Worm (Caenorhabditis elegans) whole organism, young adult: ENCODE data around the gene sre-48.

Experiments used
- B0035.1 ChIP-seq: sonication (generic microtip); optimal IDR thresholded peaks from 2 replicates; lab custom pipeline; 2016; ENCODE audit warnings: missing genetic modification characterization, mild to moderate bottlenecking, missing compliant biosample characterization, missing genotype, missing genetic modification reagents
- B0336.3 ChIP-seq: fragments of 200-800 bp; sonication (Bioruptor generic); IDR thresholded peaks from 2 replicates; pipeline ENCODE4 v1.3.6; 2022; ENCODE audit warnings: missing genetic modification characterization, missing compliant biosample characterization
- D2030.7 ChIP-seq: fragments of 200-800 bp; sonication (Bioruptor generic); IDR thresholded peaks from 2 replicates; pipeline ENCODE4 v1.3.6; 2022; ENCODE audit warnings: missing genetic modification reagents, missing genetic modification characterization, missing compliant biosample characterization
- F52B5.7 ChIP-seq: sonication (generic microtip); optimal IDR thresholded peaks from 2 replicates; lab custom pipeline; 2016; ENCODE audit warnings: mild to moderate bottlenecking, missing genetic modification characterization, missing compliant biosample characterization
- F55B11.4 ChIP-seq: sonication (generic microtip); optimal IDR thresholded peaks from 2 replicates; lab custom pipeline; 2016; ENCODE audit warnings: missing compliant biosample characterization, missing genetic modification characterization, borderline replicate concordance; ENCODE audit not compliant: insufficient read depth
- F57C9.4 ChIP-seq: sonication (generic microtip); optimal IDR thresholded peaks from 2 replicates; lab custom pipeline; 2017; ENCODE audit warnings: mild to moderate bottlenecking, missing genetic modification characterization, missing compliant biosample characterization
- K11D2.4 ChIP-seq: fragments of 200-800 bp; sonication (Bioruptor generic); IDR thresholded peaks from 2 replicates; pipeline ENCODE4 v1.3.6; 2022; ENCODE audit warnings: missing genetic modification reagents, missing genetic modification characterization, missing compliant biosample characterization
- K12H6.12 ChIP-seq: fragments of 200-800 bp; sonication (Bioruptor generic); optimal IDR thresholded peaks from 2 replicates; lab custom pipeline; 2018; ENCODE audit warnings: mild to moderate bottlenecking, missing genetic modification characterization, missing compliant biosample characterization
- T07F8.4 ChIP-seq: sonication (generic microtip); optimal IDR thresholded peaks from 2 replicates; lab custom pipeline; 2016; ENCODE audit warnings: mild to moderate bottlenecking, missing genetic modification characterization, moderate library complexity, missing compliant biosample characterization
- Y53F4B.3 ChIP-seq: fragments of 200-800 bp; sonication (Bioruptor generic); IDR thresholded peaks from 2 replicates; pipeline ENCODE4 v1.3.6; 2022; ENCODE audit warnings: missing genetic modification reagents, missing genetic modification characterization, missing compliant biosample characterization
- ZK185.1 ChIP-seq: sonication (generic microtip); optimal IDR thresholded peaks from 2 replicates; lab custom pipeline; 2016; ENCODE audit warnings: mild to moderate bottlenecking, missing genetic modification characterization, missing compliant biosample characterization; ENCODE audit not compliant: poor library complexity, severe bottlenecking
- aptf-2 ChIP-seq: fragments of 200-800 bp; sonication (Bioruptor generic); conservative IDR thresholded peaks from 2 replicates; pipeline ENCODE4 v1.3.6; 2022; ENCODE audit warnings: missing genetic modification reagents, missing genetic modification characterization, missing compliant biosample characterization
- aptf-3 ChIP-seq: fragments of 200-800 bp; sonication (Bioruptor generic); IDR thresholded peaks from 2 replicates; pipeline ENCODE4 v1.3.6; 2022; ENCODE audit warnings: missing genetic modification characterization, missing compliant biosample characterization
- attf-5 ChIP-seq: fragments of 200-800 bp; sonication (Bioruptor generic); optimal IDR thresholded peaks from 2 replicates; lab custom pipeline; 2018; ENCODE audit warnings: mild to moderate bottlenecking, missing genetic modification characterization, missing compliant biosample characterization
- ceh-100 ChIP-seq: fragments of 200-800 bp; sonication (Bioruptor generic); IDR thresholded peaks from 2 replicates; pipeline ENCODE4 v1.3.6; 2022; ENCODE audit warnings: missing genetic modification reagents, missing genetic modification characterization, missing compliant biosample characterization
- ceh-27 ChIP-seq: fragments of 200-800 bp; sonication (Bioruptor generic); optimal IDR thresholded peaks from 2 replicates; lab custom pipeline; 2018; ENCODE audit warnings: mild to moderate bottlenecking, missing genetic modification characterization, moderate library complexity, missing compliant biosample characterization
- ceh-40 ChIP-seq: fragments of 200-800 bp; sonication (Bioruptor generic); IDR thresholded peaks from 2 replicates; pipeline ENCODE4 v1.3.6; 2022; ENCODE audit warnings: missing genetic modification characterization, missing compliant biosample characterization
- ceh-79 ChIP-seq: sonication (generic microtip); optimal IDR thresholded peaks from 2 replicates; lab custom pipeline; 2017; ENCODE audit warnings: mild to moderate bottlenecking, missing genetic modification characterization, missing compliant biosample characterization
- die-1 ChIP-seq: sonication (generic microtip); optimal IDR thresholded peaks from 2 replicates; lab custom pipeline; 2016; ENCODE audit warnings: missing genotype, mild to moderate bottlenecking, missing genetic modification characterization, missing compliant biosample characterization
- dpl-1 ChIP-seq: fragments of 150-350 bp; optimal IDR thresholded peaks from 2 replicates; lab custom pipeline; 2014; ENCODE audit warnings: missing biosample characterization, missing genetic modification reagents, missing genetic modification characterization
- egrh-3 ChIP-seq: fragments of 200-800 bp; sonication (Bioruptor generic); IDR thresholded peaks from 2 replicates; pipeline ENCODE4 v1.3.6; 2022; ENCODE audit warnings: missing genetic modification reagents, missing genetic modification characterization, missing compliant biosample characterization
- hlh-12 ChIP-seq: sonication (generic microtip); optimal IDR thresholded peaks from 2 replicates; lab custom pipeline; 2016; ENCODE audit warnings: missing genetic modification characterization, missing compliant biosample characterization
- hlh-26 ChIP-seq: fragments of 200-800 bp; sonication (Bioruptor generic); conservative IDR thresholded peaks from 2 replicates; pipeline ENCODE4 v1.3.6; 2022; ENCODE audit warnings: missing genetic modification reagents, missing genetic modification characterization, missing compliant biosample characterization
- hsf-1 ChIP-seq: fragments of 200-800 bp; sonication (Bioruptor generic); IDR thresholded peaks from 2 replicates; pipeline ENCODE4 v1.3.6; 2022; ENCODE audit warnings: missing genetic modification reagents, missing genetic modification characterization, missing compliant biosample characterization
- let-607 ChIP-seq, 2 experiments: fragments of 200-800 bp in 1 of 2; sonication (Bioruptor generic) in 1 of 2; sonication (generic microtip) in 1 of 2; optimal IDR thresholded peaks; 2 replicates each; lab custom pipeline; 2016 to 2018; ENCODE audit warnings: mild to moderate bottlenecking in 2 of 2, missing compliant biosample characterization in 2 of 2, missing genetic modification characterization in 2 of 2, moderate library complexity in 2 of 2, missing genotype in 1 of 2
- lin-26 ChIP-seq: fragments of 200-800 bp; sonication (Bioruptor generic); IDR thresholded peaks from 2 replicates; pipeline ENCODE4 v1.3.6; 2022; ENCODE audit warnings: missing genetic modification reagents, missing genetic modification characterization, missing compliant biosample characterization
- lin-54 ChIP-seq: fragments of 200-800 bp; sonication (Bioruptor generic); optimal IDR thresholded peaks from 2 replicates; lab custom pipeline; 2018; ENCODE audit warnings: mild to moderate bottlenecking, missing genetic modification characterization, missing compliant biosample characterization
- lir-1 ChIP-seq: fragments of 200-800 bp; sonication (Bioruptor generic); conservative IDR thresholded peaks from 2 replicates; pipeline ENCODE4 v1.3.6; 2022; ENCODE audit warnings: missing genetic modification reagents, missing genetic modification characterization, missing compliant biosample characterization
- lsl-1 ChIP-seq: fragments of 200-800 bp; sonication (Bioruptor generic); optimal IDR thresholded peaks from 2 replicates; lab custom pipeline; 2018; ENCODE audit warnings: mild to moderate bottlenecking, missing genetic modification characterization, moderate library complexity, missing compliant biosample characterization
- madf-3 ChIP-seq: fragments of 200-800 bp; sonication (Bioruptor generic); IDR thresholded peaks from 2 replicates; pipeline ENCODE4 v1.3.6; 2022; ENCODE audit warnings: missing genetic modification reagents, missing genetic modification characterization, missing compliant biosample characterization
- mcd-1 ChIP-seq: fragments of 200-800 bp; sonication (Bioruptor generic); IDR thresholded peaks from 2 replicates; pipeline ENCODE4 v1.3.6; 2022; ENCODE audit warnings: missing genetic modification reagents, missing genetic modification characterization, missing compliant biosample characterization
- mel-28 ChIP-seq: sonication (generic microtip); optimal IDR thresholded peaks from 2 replicates; lab custom pipeline; 2016; ENCODE audit warnings: borderline replicate concordance, mild to moderate bottlenecking, missing genetic modification characterization, missing compliant biosample characterization
- nhr-27 ChIP-seq: fragments of 200-800 bp; sonication (Bioruptor generic); optimal IDR thresholded peaks from 2 replicates; lab custom pipeline; 2018; ENCODE audit warnings: mild to moderate bottlenecking, missing genetic modification characterization, moderate library complexity, missing compliant biosample characterization
- nhr-80 ChIP-seq: sonication (generic microtip); optimal IDR thresholded peaks from 2 replicates; lab custom pipeline; 2016; ENCODE audit warnings: missing genetic modification characterization, missing compliant biosample characterization
- nhr-90 ChIP-seq: sonication (generic microtip); optimal IDR thresholded peaks from 2 replicates; lab custom pipeline; 2016; ENCODE audit warnings: missing genotype, mild to moderate bottlenecking, missing genetic modification characterization, missing compliant biosample characterization
- pbrm-1 ChIP-seq: fragments of 200-800 bp; sonication (Bioruptor generic); IDR thresholded peaks from 2 replicates; pipeline ENCODE4 v1.3.6; 2022; ENCODE audit warnings: missing genetic modification reagents, missing genetic modification characterization, missing compliant biosample characterization
- pha-4 ChIP-seq: fragments of 150-350 bp; sonication (generic microtip); optimal IDR thresholded peaks from 2 replicates; lab custom pipeline; 2014; ENCODE audit warnings: missing biosample characterization, missing genetic modification reagents, missing genetic modification characterization
- rpc-1 ChIP-seq, 2 experiments: fragments of 150-350 bp in 1 of 2; sonication (generic microtip) in 1 of 2; optimal IDR thresholded peaks; 2 replicates each; lab custom pipeline; 2014 to 2018; ENCODE audit warnings: missing biosample characterization in 1 of 2, missing genetic modification characterization in 1 of 2, missing genetic modification reagents in 1 of 2, missing genotype in 1 of 2
- snpc-4 ChIP-seq, 5 experiments: fragments of 150-350 bp in 1 of 5; sonication (generic microtip) in 4 of 5; optimal IDR thresholded peaks; 2 replicates each; lab custom pipeline; 2014 to 2018; ENCODE audit warnings: missing genetic modification characterization in 5 of 5, missing biosample characterization in 3 of 5, antibody characterized with exemption in 2 of 5, mild to moderate bottlenecking in 2 of 5, missing compliant biosample characterization in 2 of 5, missing genotype in 2 of 5, moderate library complexity in 2 of 5, missing genetic modification reagents in 1 of 5
- xnd-1 ChIP-seq: sonication (generic microtip); optimal IDR thresholded peaks from 2 replicates; lab custom pipeline; 2016; ENCODE audit warnings: missing genotype, missing genetic modification reagents, missing genetic modification characterization, missing compliant biosample characterization
- zfh-2 ChIP-seq: fragments of 200-800 bp; sonication (Bioruptor generic); conservative IDR thresholded peaks from 2 replicates; pipeline ENCODE4 v1.3.6; 2022; ENCODE audit warnings: missing genetic modification reagents, missing genetic modification characterization, missing compliant biosample characterization
- ztf-26 ChIP-seq: sonication (generic microtip); optimal IDR thresholded peaks from 2 replicates; lab custom pipeline; 2017; ENCODE audit warnings: missing genetic modification characterization, missing compliant biosample characterization
- ztf-6 ChIP-seq: fragments of 200-800 bp; sonication (Bioruptor generic); IDR thresholded peaks from 2 replicates; pipeline ENCODE4 v1.3.6; 2022; ENCODE audit warnings: missing genetic modification reagents, missing genetic modification characterization, missing compliant biosample characterization

Gene sre-48

DNA sequence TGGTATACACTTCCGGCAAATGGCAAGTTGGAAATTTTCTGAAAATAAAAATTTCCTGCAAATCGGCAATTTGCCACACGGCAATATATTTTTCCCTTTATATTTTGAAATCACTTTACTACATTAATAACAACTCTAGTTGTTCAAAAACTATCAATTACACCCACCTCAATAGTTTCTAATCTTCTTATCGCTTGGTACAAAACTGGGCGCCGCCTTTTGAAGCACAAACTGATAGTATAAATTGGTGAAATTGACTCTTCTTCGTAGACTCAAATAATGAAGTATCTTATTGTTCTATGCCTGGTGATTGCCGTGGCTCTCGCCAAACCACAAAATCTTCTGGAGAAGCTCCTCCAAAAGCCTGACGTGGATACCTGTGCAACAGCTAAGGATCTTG is 1.4 kb upstream of the sre-48 start, which contains the start of gene Y39G8B.9:
Gene Y39G8B.9, plus strand, starts transcription at position 269 of the 400 bp plus-strand sequence.
- peak; percentile 25 for TF ChIP-seq nhr-80 (tag; lab: Kevin White, UChicago)
- TF ChIP-seq egrh-3 (GFP tag; lab: Robert Waterston, UW), result no peak

DNA sequence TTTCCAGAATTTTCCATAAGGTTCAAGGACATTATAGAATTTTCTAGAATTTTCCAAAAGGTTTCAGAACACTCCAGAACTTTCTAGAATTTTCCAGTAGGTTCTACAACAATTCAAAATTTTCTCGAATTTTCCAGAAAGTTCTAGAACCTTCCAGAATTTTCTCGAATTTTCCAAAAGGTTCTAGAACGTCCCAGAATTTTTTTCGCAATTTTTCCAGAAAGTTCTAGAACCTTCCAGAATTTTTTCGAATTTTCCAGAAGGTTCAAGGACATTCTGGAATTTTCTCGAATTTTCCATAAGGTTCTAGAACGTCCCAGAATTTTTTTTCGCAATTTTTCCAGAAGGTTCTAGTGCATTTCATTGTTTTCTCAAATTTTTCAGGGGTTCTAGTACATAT is 2.0 kb downstream of the sre-48 start:
- peak; percentile 93 for TF ChIP-seq hsf-1 (GFP tag; lab: Robert Waterston, UW)
- TF ChIP-seq pbrm-1 (GFP tag; lab: Robert Waterston, UW), result no peak
- TF ChIP-seq rpc-1 (optimal IDR thresholded peaks at IDR 0.05; lab: Kevin White, UChicago), result peak; percentile 31
- no peak for TF ChIP-seq rpc-1 (tag; optimal IDR thresholded peaks at IDR 0.05; lab: Kevin White, UChicago)
- TF ChIP-seq ztf-6 (GFP tag; lab: Robert Waterston, UW), result no peak

DNA sequence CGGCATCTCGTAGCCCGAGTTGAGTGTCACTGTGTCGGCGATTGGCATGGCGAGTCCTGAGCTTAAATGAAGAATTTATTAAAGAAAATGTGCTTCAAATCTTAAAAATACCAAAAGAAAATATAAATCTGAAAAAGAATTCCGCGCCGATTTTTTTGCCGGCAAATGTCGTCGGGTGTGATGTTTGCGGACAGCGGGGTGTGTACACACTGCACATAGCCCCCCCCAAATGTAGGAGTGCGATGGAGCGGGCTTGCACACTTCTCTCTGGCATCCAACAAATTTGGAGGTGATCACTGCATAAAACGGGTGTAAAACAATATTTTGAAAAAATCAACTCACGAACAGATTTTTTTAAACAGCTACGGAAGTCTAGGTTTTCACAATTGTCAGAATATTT is 3.5 kb downstream of the sre-48 start, which contains the start of gene Y39G8B.2:
Gene Y39G8B.2, minus strand, starts transcription at position 61 of the 400 bp plus-strand sequence.
- TF ChIP-seq nhr-80 (tag; lab: Kevin White, UChicago), result peak; percentile 74
- TF ChIP-seq xnd-1 (tag; lab: Kevin White, UChicago), result no peak
- TF ChIP-seq lsl-1 (GFP tag; lab: Kevin White, UChicago), result no peak
- TF ChIP-seq Y53F4B.3 (GFP tag; lab: Robert Waterston, UW), result no peak
- TF ChIP-seq mel-28 (tag; lab: Kevin White, UChicago), result no peak
- peak; percentile 65 for TF ChIP-seq K12H6.12 (tag; lab: Kevin White, UChicago)
- no peak for TF ChIP-seq aptf-2 (GFP tag; lab: Robert Waterston, UW)
- TF ChIP-seq D2030.7 (GFP tag; lab: Robert Waterston, UW), result no peak
- peak; percentile 76; the same call in 1 of the 2 replicates for TF ChIP-seq pbrm-1 (GFP tag; lab: Robert Waterston, UW)
- TF ChIP-seq hlh-26 (GFP tag; lab: Robert Waterston, UW), result no peak
- TF ChIP-seq nhr-27 (tag; lab: Kevin White, UChicago), result no peak
- no peak for TF ChIP-seq madf-3 (GFP tag; lab: Robert Waterston, UW)
- peak; percentile 63 for TF ChIP-seq ceh-100 (GFP tag; lab: Robert Waterston, UW)
- peak; percentile 72 for TF ChIP-seq zfh-2 (GFP tag; lab: Robert Waterston, UW)
- TF ChIP-seq F52B5.7 (tag; lab: Kevin White, UChicago), result no peak
- no peak for TF ChIP-seq ceh-79 (tag; lab: Kevin White, UChicago)
- peak; percentile 60 for TF ChIP-seq pha-4 (tag; lab: Kevin White, UChicago)
- peak; percentile 74 for TF ChIP-seq egrh-3 (GFP tag; lab: Robert Waterston, UW)
- TF ChIP-seq T07F8.4 (tag; lab: Kevin White, UChicago), result no peak
- no peak for TF ChIP-seq snpc-4 (GFP tag; optimal IDR thresholded peaks at IDR 0.05; lab: Kevin White, UChicago)
- TF ChIP-seq snpc-4 (tag; optimal IDR thresholded peaks at IDR 0.05; lab: Kevin White, UChicago), result peak in 1 of 4 experiments; percentile 74
- no peak for TF ChIP-seq die-1 (tag; lab: Kevin White, UChicago)
- peak in 1 of 2 experiments; percentile 1 for TF ChIP-seq let-607 (tag; optimal IDR thresholded peaks at IDR 0.05; lab: Kevin White, UChicago)
- peak; percentile 95 for TF ChIP-seq attf-5 (GFP tag; lab: Kevin White, UChicago)
- no peak for TF ChIP-seq nhr-90 (tag; lab: Kevin White, UChicago)
- no peak for TF ChIP-seq ceh-40 (GFP tag; lab: Robert Waterston, UW)
- no peak for TF ChIP-seq lin-26 (GFP tag; lab: Robert Waterston, UW)
- no peak for TF ChIP-seq F57C9.4 (tag; lab: Kevin White, UChicago)
- TF ChIP-seq aptf-3 (GFP tag; lab: Robert Waterston, UW), result no peak
- TF ChIP-seq B0035.1, result no peak
- no peak for TF ChIP-seq lir-1 (GFP tag; lab: Robert Waterston, UW)
- TF ChIP-seq B0336.3 (GFP tag; lab: Robert Waterston, UW), result peak; percentile 50; the same call in 1 of the 2 replicates
- no peak for TF ChIP-seq hlh-12
- peak; percentile 50; the same call in 1 of the 2 replicates for TF ChIP-seq K11D2.4
- no peak for TF ChIP-seq F55B11.4 (tag; lab: Kevin White, UChicago)
- peak; percentile 41 for TF ChIP-seq dpl-1 (GFP tag; lab: Kevin White, UChicago)
- no peak for TF ChIP-seq rpc-1 (optimal IDR thresholded peaks at IDR 0.05; lab: Kevin White, UChicago)
- TF ChIP-seq rpc-1 (tag; optimal IDR thresholded peaks at IDR 0.05; lab: Kevin White, UChicago), result no peak
- peak; percentile 96 for TF ChIP-seq mcd-1 (GFP tag; lab: Robert Waterston, UW)
- no peak for TF ChIP-seq ZK185.1 (tag; lab: Kevin White, UChicago)
- TF ChIP-seq lin-54 (GFP tag; lab: Kevin White, UChicago), result no peak
- peak; percentile 79 for TF ChIP-seq ceh-27 (GFP tag; lab: Kevin White, UChicago)
- TF ChIP-seq ztf-26 (tag; lab: Kevin White, UChicago), result no peak
